Worm (Caenorhabditis elegans): ENCODE measurements around the gene gst-26.

Gene gst-26

DNA sequence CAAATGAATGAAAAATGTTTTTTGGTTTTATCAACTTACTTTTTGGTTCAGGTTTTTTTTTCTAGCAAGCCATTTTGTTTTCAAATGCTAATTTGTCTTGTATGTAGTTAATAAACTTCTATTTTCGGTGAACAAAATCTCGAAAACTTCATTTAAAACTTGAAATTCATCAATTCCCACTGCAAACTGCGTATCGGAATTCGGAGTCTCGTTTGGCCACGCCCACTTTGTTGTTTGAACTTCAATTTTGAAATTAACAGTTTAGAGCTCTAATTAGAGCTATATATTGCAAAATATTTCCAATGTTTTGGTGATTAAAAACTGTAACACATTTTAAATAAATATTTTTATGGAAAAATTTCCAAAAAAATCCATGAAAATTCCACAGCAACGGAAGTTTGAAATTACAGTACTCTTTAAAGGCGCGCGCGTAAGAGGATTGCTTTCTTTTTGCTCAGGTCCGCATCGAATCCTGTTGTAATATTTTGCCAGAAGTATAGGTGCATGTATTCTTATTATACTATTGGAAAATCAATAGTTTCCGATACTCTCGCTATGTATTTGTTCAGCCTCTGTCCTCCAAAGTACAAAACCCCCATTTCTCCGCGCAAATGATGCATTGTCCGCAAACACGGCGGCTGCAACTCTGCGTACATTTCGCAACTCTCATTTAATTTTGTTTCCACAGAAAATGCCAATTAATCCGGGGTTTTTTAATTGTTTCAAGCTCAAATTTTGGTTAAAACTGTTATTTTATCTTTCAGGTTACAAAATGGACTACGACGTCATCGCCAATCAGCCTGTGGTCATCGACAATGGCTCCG lies 44.6 kb downstream of the gst-26 start, which contains the start of gene arp-1:
Gene arp-1 (plus strand): TSS at position 765 of the 824 bp plus-strand sequence.
- TF ChIP-seq ceh-16 (tag; optimal IDR thresholded peaks at IDR 0.05) (no peak), mdl-1 (tag; optimal IDR thresholded peaks at IDR 0.05) (no peak), ztf-11 (tag; optimal IDR thresholded peaks at IDR 0.05) (no peak), lin-13 (GFP tag; optimal IDR thresholded peaks at IDR 0.05) (peak; percentile 0), mab-5 (tag; optimal IDR thresholded peaks at IDR 0.05) (no peak), zag-1 (tag; optimal IDR thresholded peaks at IDR 0.05) (peak; percentile 48), unc-55 (GFP tag; optimal IDR thresholded peaks at IDR 0.05) (peak; percentile 75), F13H6.1 (tag; optimal IDR thresholded peaks at IDR 0.05) (peak; percentile 43), sma-3 (GFP tag; optimal IDR thresholded peaks at IDR 0.05) (no peak), lin-11 (tag; optimal IDR thresholded peaks at IDR 0.05) (peak; percentile 70), aly-2 (tag; optimal IDR thresholded peaks at IDR 0.05) (no peak), ZK546.5 (tag; optimal IDR thresholded peaks at IDR 0.05) (no peak), dmd-4 (tag; optimal IDR thresholded peaks at IDR 0.05) (no peak), sma-9 (GFP tag; optimal IDR thresholded peaks at IDR 0.05) (peak; percentile 15), sma-9 (tag; optimal IDR thresholded peaks at IDR 0.05) (no peak), R02D3.7 (tag; optimal IDR thresholded peaks at IDR 0.05) (no peak), nhr-237 (tag; optimal IDR thresholded peaks at IDR 0.05) (no peak), ztf-1 (GFP tag; conservative IDR thresholded peaks at IDR 0.05) (no peak), snpc-4 (tag; optimal IDR thresholded peaks at IDR 0.05) (peak; percentile 9), ama-1 (optimal IDR thresholded peaks at IDR 0.05) (no peak), egl-27 (tag; optimal IDR thresholded peaks at IDR 0.05) (no peak), alr-1 (tag; optimal IDR thresholded peaks at IDR 0.05) (no peak), lsy-2 (tag; optimal IDR thresholded peaks at IDR 0.05) (peak; percentile 36 to 61), nhr-77 (tag; optimal IDR thresholded peaks at IDR 0.05) (peak; percentile 44), mbf-1 (tag; optimal IDR thresholded peaks at IDR 0.05) (no peak), nhr-23 (tag; optimal IDR thresholded peaks at IDR 0.05) (no peak), nhr-25 (tag; optimal IDR thresholded peaks at IDR 0.05) (peak; percentile 32), ceh-82 (tag; optimal IDR thresholded peaks at IDR 0.05) (no peak), unc-62 (GFP tag; optimal IDR thresholded peaks at IDR 0.05) (no peak), elt-1 (tag; optimal IDR thresholded peaks at IDR 0.05) (no peak), unc-39 (tag; optimal IDR thresholded peaks at IDR 0.05) (no peak), fos-1 (tag; optimal IDR thresholded peaks at IDR 0.05) (peak; percentile 58), nhr-129 (tag; optimal IDR thresholded peaks at IDR 0.05) (peak; percentile 66), peb-1 (tag; optimal IDR thresholded peaks at IDR 0.05) (no peak), blmp-1 (tag; optimal IDR thresholded peaks at IDR 0.05; ENCODE audit: insufficient read depth) (no peak), C34F6.9 (tag; optimal IDR thresholded peaks at IDR 0.05) (peak; percentile 64), elt-3 (tag; optimal IDR thresholded peaks at IDR 0.05) (no peak), nhr-21 (tag; optimal IDR thresholded peaks at IDR 0.05) (no peak), Y55F3AM.14 (GFP tag; optimal IDR thresholded peaks at IDR 0.05) (no peak), ztf-4 (tag; optimal IDR thresholded peaks at IDR 0.05) (no peak), nhr-6 (tag; optimal IDR thresholded peaks at IDR 0.05) (no peak), sem-4 (tag; optimal IDR thresholded peaks at IDR 0.05) (no peak), gmeb-1 (tag; optimal IDR thresholded peaks at IDR 0.05) (peak; percentile 55), skn-1 (tag; optimal IDR thresholded peaks at IDR 0.05) (no peak), nhr-12 (tag; optimal IDR thresholded peaks at IDR 0.05) (no peak), lin-39 (tag; optimal IDR thresholded peaks at IDR 0.05) (no peak), nhr-10 (tag; optimal IDR thresholded peaks at IDR 0.05) (no peak), crh-2 (tag; optimal IDR thresholded peaks at IDR 0.05) (no peak), nhr-11 (tag; optimal IDR thresholded peaks at IDR 0.05) (no peak)
